Worm (Caenorhabditis elegans) whole organism, late embryonic: ENCODE data around the gene C27F2.9.
"Not testable (repeated sequence)": the region's sequence is repeated elsewhere in the genome, so short reads cannot be mapped to it uniquely, and the experiment has no call there.

Experiments used
- C08G9.2 ChIP-seq: sonication (generic microtip); optimal IDR thresholded peaks from 2 replicates; lab custom pipeline; 2016; ENCODE audit warnings: mild to moderate bottlenecking, missing genetic modification characterization, moderate library complexity, missing compliant biosample characterization
- C38D4.7 ChIP-seq: fragments of 200-800 bp; sonication (Bioruptor generic); optimal IDR thresholded peaks from 2 replicates; lab custom pipeline; 2018; ENCODE audit warnings: mild to moderate bottlenecking, missing genetic modification characterization, moderate library complexity, missing compliant biosample characterization
- F13H6.1 ChIP-seq: sonication (generic microtip); optimal IDR thresholded peaks from 2 replicates; lab custom pipeline; 2016; ENCODE audit warnings: missing genetic modification characterization, missing compliant biosample characterization
- K09A11.1 ChIP-seq: sonication (generic microtip); optimal IDR thresholded peaks from 2 replicates; lab custom pipeline; 2017; ENCODE audit warnings: antibody characterized with exemption, mild to moderate bottlenecking, missing genetic modification characterization, missing compliant biosample characterization; ENCODE audit not compliant: insufficient read depth
- T23F11.4 ChIP-seq: fragments of 200-800 bp; sonication (Bioruptor generic); optimal IDR thresholded peaks from 2 replicates; lab custom pipeline; 2018; ENCODE audit warnings: mild to moderate bottlenecking, missing genetic modification characterization, missing compliant biosample characterization
- ama-1 ChIP-seq: fragments of 150-350 bp; optimal IDR thresholded peaks from 2 replicates; lab custom pipeline; 2014
- ceh-19 ChIP-seq: fragments of 200-800 bp; sonication (Bioruptor generic); optimal IDR thresholded peaks from 2 replicates; lab custom pipeline; 2018; ENCODE audit warnings: mild to moderate bottlenecking, missing genetic modification characterization, missing compliant biosample characterization
- ceh-31 ChIP-seq: sonication (generic microtip); optimal IDR thresholded peaks from 2 replicates; lab custom pipeline; 2016; ENCODE audit warnings: missing genetic modification characterization, missing compliant biosample characterization
- ceh-48 ChIP-seq: sonication (generic microtip); optimal IDR thresholded peaks from 2 replicates; lab custom pipeline; 2016; ENCODE audit warnings: missing genetic modification characterization, inconsistent platforms, missing compliant biosample characterization
- dve-1 ChIP-seq: sonication (generic microtip); optimal IDR thresholded peaks from 2 replicates; lab custom pipeline; 2017; ENCODE audit warnings: antibody characterized with exemption, mild to moderate bottlenecking, missing genetic modification characterization, missing compliant biosample characterization
- elt-2 ChIP-seq: sonication (generic microtip); optimal IDR thresholded peaks from 2 replicates; lab custom pipeline; 2016; ENCODE audit warnings: missing genetic modification reagents, missing genetic modification characterization, missing compliant biosample characterization
- eyg-1 ChIP-seq: sonication (generic microtip); optimal IDR thresholded peaks from 2 replicates; lab custom pipeline; 2016; ENCODE audit warnings: missing genotype, missing genetic modification characterization, missing compliant biosample characterization
- fax-1 ChIP-seq: sonication (generic microtip); optimal IDR thresholded peaks from 2 replicates; lab custom pipeline; 2016; ENCODE audit warnings: missing genotype, missing genetic modification characterization, missing compliant biosample characterization
- gmeb-2 ChIP-seq: sonication (generic microtip); optimal IDR thresholded peaks from 2 replicates; lab custom pipeline; 2016; ENCODE audit warnings: missing genetic modification characterization, inconsistent platforms, missing compliant biosample characterization
- mec-3 ChIP-seq: sonication (generic microtip); optimal IDR thresholded peaks from 2 replicates; lab custom pipeline; 2016; ENCODE audit warnings: borderline replicate concordance, missing genetic modification characterization, missing compliant biosample characterization
- nfya-1 ChIP-seq: sonication (generic microtip); optimal IDR thresholded peaks from 2 replicates; lab custom pipeline; 2017; ENCODE audit warnings: missing genetic modification characterization, mild to moderate bottlenecking, missing compliant biosample characterization, antibody characterized with exemption, moderate library complexity
- nhr-11 ChIP-seq: fragments of 150-350 bp; optimal IDR thresholded peaks from 2 replicates; lab custom pipeline; 2014; ENCODE audit warnings: missing biosample characterization, missing genetic modification characterization
- nhr-232 ChIP-seq: sonication (generic microtip); optimal IDR thresholded peaks from 2 replicates; lab custom pipeline; 2016; ENCODE audit warnings: missing genetic modification characterization, missing compliant biosample characterization
- npax-4 ChIP-seq: sonication (generic microtip); optimal IDR thresholded peaks from 2 replicates; lab custom pipeline; 2016; ENCODE audit warnings: missing genetic modification characterization, missing compliant biosample characterization
- odd-2 ChIP-seq: sonication (generic microtip); optimal IDR thresholded peaks from 2 replicates; lab custom pipeline; 2017; ENCODE audit warnings: antibody characterized with exemption, mild to moderate bottlenecking, missing genetic modification characterization, missing compliant biosample characterization
- pax-1 ChIP-seq: fragments of 150-350 bp; optimal IDR thresholded peaks from 2 replicates; lab custom pipeline; 2014; ENCODE audit warnings: missing biosample characterization, missing genetic modification characterization
- pros-1 ChIP-seq: fragments of 150-350 bp; optimal IDR thresholded peaks from 2 replicates; lab custom pipeline; 2014; ENCODE audit warnings: missing biosample characterization, missing genetic modification reagents, missing genetic modification characterization
- sox-2 ChIP-seq: fragments of 200-800 bp; sonication (Bioruptor generic); IDR thresholded peaks from 2 replicates; pipeline ENCODE4 v1.3.6; 2022; ENCODE audit warnings: missing genetic modification reagents, missing genetic modification characterization, missing compliant biosample characterization
- sox-4 ChIP-seq: sonication (generic microtip); optimal IDR thresholded peaks from 2 replicates; lab custom pipeline; 2017; ENCODE audit warnings: mild to moderate bottlenecking, missing genetic modification characterization, inconsistent platforms, missing compliant biosample characterization
- syd-9 ChIP-seq: sonication (generic microtip); optimal IDR thresholded peaks from 2 replicates; lab custom pipeline; 2016; ENCODE audit warnings: mild to moderate bottlenecking, missing genetic modification characterization, moderate library complexity, missing compliant biosample characterization
- tbx-7 ChIP-seq: sonication (generic microtip); optimal IDR thresholded peaks from 2 replicates; lab custom pipeline; 2016; ENCODE audit warnings: missing genotype, missing genetic modification characterization, missing compliant biosample characterization
- ttx-3 ChIP-seq: sonication (generic microtip); optimal IDR thresholded peaks from 2 replicates; lab custom pipeline; 2016; ENCODE audit warnings: missing genetic modification reagents, missing genetic modification characterization, missing compliant biosample characterization
- unc-42 ChIP-seq: sonication (generic microtip); optimal IDR thresholded peaks from 2 replicates; lab custom pipeline; 2016; ENCODE audit warnings: missing genotype, missing genetic modification characterization, missing compliant biosample characterization
- unc-55 ChIP-seq: sonication (generic microtip); optimal IDR thresholded peaks from 2 replicates; lab custom pipeline; 2017; ENCODE audit warnings: missing biosample characterization, missing genetic modification reagents, missing genetic modification characterization
- zip-5 ChIP-seq: sonication (generic microtip); optimal IDR thresholded peaks from 2 replicates; lab custom pipeline; 2016; ENCODE audit warnings: missing genetic modification characterization, missing compliant biosample characterization

C27F2.9 gene

ce11 chrIII:4922020-4922419, 40.8 kb downstream of the C27F2.9 start, which contains the start of gene mmab-1:
mmab-1 (minus strand) TSS chrIII:4922114.
- not testable (repeated sequence) for TF ChIP-seq nhr-11, mec-3, fax-1 (tag; lab: Kevin White, UChicago)

ce11 chrIII:4920221-4920620, 42.6 kb downstream of the C27F2.9 start, which contains the start of gene ula-1:
ula-1 (minus strand) TSS chrIII:4920321.
- no peak for TF ChIP-seq sox-4 (tag; lab: Kevin White, UChicago)
- TF ChIP-seq zip-5 (tag; lab: Kevin White, UChicago) = no peak
- TF ChIP-seq F13H6.1 = no peak
- no peak for TF ChIP-seq npax-4 (tag; lab: Kevin White, UChicago)
- TF ChIP-seq ceh-19 (GFP tag; lab: Kevin White, UChicago) = no peak
- no peak for TF ChIP-seq pros-1
- no peak for TF ChIP-seq pax-1 (tag; lab: Kevin White, UChicago)
- TF ChIP-seq unc-42 (tag; lab: Kevin White, UChicago) = no peak
- TF ChIP-seq tbx-7 (tag; lab: Kevin White, UChicago) = no peak
- no peak for TF ChIP-seq ceh-31 (tag; lab: Kevin White, UChicago)
- TF ChIP-seq ceh-48 (tag; lab: Kevin White, UChicago) = no peak
- TF ChIP-seq eyg-1 (tag; lab: Kevin White, UChicago) = no peak

ce11 chrIII:4918906-4919305, 43.9 kb downstream of the C27F2.9 start:
- no peak for TF ChIP-seq pros-1
- no peak for TF ChIP-seq unc-55 (GFP tag; lab: Kevin White, UChicago)
- no peak for TF ChIP-seq odd-2 (tag; lab: Kevin White, UChicago)
- TF ChIP-seq unc-42 (tag; lab: Kevin White, UChicago) = no peak
- TF ChIP-seq ttx-3 (tag; lab: Kevin White, UChicago) = no peak

ce11 chrIII:4917960-4918712, 44.7 kb downstream of the C27F2.9 start, which contains the start of gene rpb-8:
rpb-8 (minus strand) TSS chrIII:4918008.
- peak; percentile 46 for TF ChIP-seq nfya-1 (tag; lab: Kevin White, UChicago)
- no peak for TF ChIP-seq sox-2 (GFP tag; lab: Robert Waterston, UW)
- TF ChIP-seq C38D4.7 (GFP tag; lab: Kevin White, UChicago) = no peak
- TF ChIP-seq unc-42 (tag; lab: Kevin White, UChicago) = peak; percentile 15
- TF ChIP-seq syd-9 (tag; lab: Kevin White, UChicago) = no peak
- no peak for TF ChIP-seq ttx-3 (tag; lab: Kevin White, UChicago)
- peak; percentile 41 for TF ChIP-seq ceh-31 (tag; lab: Kevin White, UChicago)
- TF ChIP-seq K09A11.1 (tag; lab: Kevin White, UChicago) = no peak

- TF ChIP-seq gmeb-2 (tag; lab: Kevin White, UChicago) = no peak
- TF ChIP-seq ceh-31 (tag; lab: Kevin White, UChicago) = no peak
- no peak for TF ChIP-seq elt-2 (tag; lab: Kevin White, UChicago)
- TF ChIP-seq C08G9.2 (tag; lab: Kevin White, UChicago) = no peak
- no peak for TF ChIP-seq ama-1 (lab: Kevin White, UChicago)
- TF ChIP-seq dve-1 (tag; lab: Kevin White, UChicago) = no peak
- no peak for TF ChIP-seq zip-5 (tag; lab: Kevin White, UChicago)
- TF ChIP-seq T23F11.4 = no peak
- no peak for TF ChIP-seq nhr-232 (tag; lab: Kevin White, UChicago)
Measured at ce11 chrIII:4917077-4917476, 45.8 kb downstream of the C27F2.9 start, which contains the start of gene rars-1. rars-1 (minus strand) TSS chrIII:4917177.
